Worm (Caenorhabditis elegans): ENCODE data around the gene Y49F6B.20.

DNA sequence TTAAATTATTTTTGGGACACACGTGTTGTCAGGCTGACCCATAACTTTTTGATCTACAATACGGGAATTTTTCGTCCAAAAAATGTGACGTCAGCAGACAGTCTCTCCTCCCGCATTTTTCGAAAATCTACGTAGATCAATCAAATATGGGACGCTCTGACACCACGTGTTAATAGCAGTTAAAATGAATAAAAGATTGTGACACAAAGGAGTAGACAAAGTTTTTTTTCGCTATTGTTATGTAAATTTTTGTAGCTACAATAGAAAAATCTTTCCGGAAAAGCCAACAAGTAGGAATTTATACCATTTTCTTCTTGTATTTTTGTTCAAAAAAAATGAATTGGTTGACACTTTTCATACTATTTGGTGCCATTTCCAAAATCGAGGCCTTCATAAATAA lies 29.1 kb downstream of the Y49F6B.20 start, which contains the start of gene C16C8.27:
- TF ChIP-seq pha-4 (tag; optimal IDR thresholded peaks at IDR 0.05) = no peak
- TF ChIP-seq nhr-237 (tag; optimal IDR thresholded peaks at IDR 0.05) = no peak
- no peak for TF ChIP-seq ces-1 (GFP tag; optimal IDR thresholded peaks at IDR 0.05)
- TF ChIP-seq mep-1 (tag; optimal IDR thresholded peaks at IDR 0.05) = no peak
- no peak for TF ChIP-seq sptf-1 (tag; optimal IDR thresholded peaks at IDR 0.05)
- TF ChIP-seq ceh-83 (GFP tag; optimal IDR thresholded peaks at IDR 0.05) = no peak
- no peak for TF ChIP-seq flh-1 (GFP tag; optimal IDR thresholded peaks at IDR 0.05)
